Worm (Caenorhabditis elegans) whole organism, L1 larva: ENCODE results near the gene slc-28.2.

Experiments
- alr-1 ChIP-seq: fragments of 200-800 bp; sonication (Bioruptor generic); optimal IDR thresholded peaks from 2 replicates; lab custom pipeline; 2018; ENCODE audit warnings: borderline replicate concordance, mild to moderate bottlenecking, missing genetic modification characterization, missing compliant biosample characterization
- dpl-1 ChIP-seq, 3 experiments: fragments of 150-350 bp in 2 of 3; sonication (generic microtip) in 1 of 3; optimal IDR thresholded peaks; 2 replicates each; lab custom pipeline; 2014 to 2017; ENCODE audit warnings: missing biosample characterization in 3 of 3, missing genetic modification characterization in 3 of 3, missing genetic modification reagents in 3 of 3
- lin-39 ChIP-seq: fragments of 150-350 bp; optimal IDR thresholded peaks from 2 replicates; lab custom pipeline; 2014; ENCODE audit warnings: missing biosample characterization, missing genetic modification reagents, missing genetic modification characterization
- mdl-1 ChIP-seq, 2 experiments: fragments of 150-350 bp; optimal IDR thresholded peaks; 2 replicates each; lab custom pipeline; 2014 to 2017; ENCODE audit warnings: missing biosample characterization in 2 of 2, missing genetic modification characterization in 2 of 2, inconsistent platforms in 1 of 2
- nhr-71 ChIP-seq: sonication (generic microtip); optimal IDR thresholded peaks from 2 replicates; lab custom pipeline; 2016; ENCODE audit warnings: mild to moderate bottlenecking, missing genetic modification characterization, moderate library complexity, missing compliant biosample characterization
- snpc-4 ChIP-seq: fragments of 150-350 bp; optimal IDR thresholded peaks from 2 replicates; lab custom pipeline; 2014; ENCODE audit warnings: missing biosample characterization, missing genetic modification characterization
- sox-4 ChIP-seq: sonication (generic microtip); optimal IDR thresholded peaks from 2 replicates; lab custom pipeline; 2016; ENCODE audit warnings: missing genetic modification characterization, missing compliant biosample characterization
- unc-86 ChIP-seq: sonication (generic microtip); optimal IDR thresholded peaks from 2 replicates; lab custom pipeline; 2016; ENCODE audit warnings: missing genetic modification characterization, missing compliant biosample characterization
- ztf-4 ChIP-seq: fragments of 150-350 bp; optimal IDR thresholded peaks from 2 replicates; lab custom pipeline; 2014; ENCODE audit warnings: missing biosample characterization, missing genetic modification characterization

ce11 chrV:3417928-3418327 lies 42.1 kb upstream of the slc-28.2 start, which contains the start of gene T20D4.3:
- TF ChIP-seq unc-86 (tag; lab: Kevin White, UChicago) (no peak), alr-1 (no peak), nhr-71 (tag; lab: Kevin White, UChicago) (no peak), sox-4 (tag; lab: Kevin White, UChicago) (no peak), mdl-1 (tag; optimal IDR thresholded peaks at IDR 0.05; lab: Kevin White, UChicago) (no peak), dpl-1 (GFP tag; optimal IDR thresholded peaks at IDR 0.05; lab: Kevin White, UChicago) (no peak), lin-39 (tag; lab: Kevin White, UChicago) (no peak), ztf-4 (tag; lab: Kevin White, UChicago) (no peak), snpc-4 (tag; lab: Kevin White, UChicago) (no peak)
